Fruit fly (Drosophila melanogaster): Measurements from ENCODE around the gene Meics.

The Meics gene

DNA sequence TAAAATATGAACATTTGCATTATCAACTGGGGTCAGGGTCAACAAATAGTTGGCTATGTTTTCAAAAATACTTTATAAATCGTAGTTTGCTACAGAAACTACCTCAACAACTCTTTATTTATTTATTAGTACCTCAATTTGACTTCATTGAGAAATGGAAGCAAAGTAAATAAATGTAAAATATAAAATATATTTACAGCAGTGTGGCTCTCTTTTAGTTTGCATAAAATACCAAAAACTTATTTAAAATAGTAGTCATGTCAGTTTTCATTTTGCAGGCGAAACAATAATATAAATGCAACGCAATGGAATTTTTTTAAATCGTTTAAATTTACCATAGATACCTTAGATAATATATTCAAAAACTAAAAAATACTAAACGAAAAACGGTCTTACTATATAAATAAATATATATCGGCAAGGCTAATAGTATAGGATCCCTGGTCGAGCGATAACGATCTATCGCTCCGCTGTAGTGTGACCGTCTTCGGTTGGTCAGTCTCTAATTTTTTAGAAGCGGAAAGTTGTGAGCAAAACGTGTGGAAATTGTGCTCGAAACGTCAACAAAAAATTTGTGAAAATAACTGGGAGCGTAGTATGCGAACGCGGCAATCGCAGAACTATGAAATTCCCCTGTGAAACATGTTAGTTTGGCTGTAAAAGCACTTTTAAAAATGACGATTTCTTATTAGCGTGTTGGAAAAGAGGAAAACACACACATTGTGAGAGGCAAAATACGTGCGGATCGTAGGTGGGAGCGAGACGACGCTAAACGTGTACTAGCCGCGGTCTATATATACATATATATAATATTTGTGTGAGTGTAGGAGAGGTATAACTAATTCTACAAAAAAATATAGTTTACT is 37.4 kb upstream of the Meics start, which contains the start of the genes Nprl3 and upSET:
Gene Nprl3, minus strand, starts transcription at position 223 of the 866 bp plus-strand sequence.
Gene upSET, plus strand, starts transcription at position 470 of the 866 bp plus-strand sequence.
- TF ChIP-seq CG1529 (GFP tag; optimal IDR thresholded peaks at IDR 0.05) (no peak), row (GFP tag; IDR thresholded peaks at IDR 0.05) (peak; percentile 54), NfI (GFP tag; optimal IDR thresholded peaks at IDR 0.05) (peak; percentile 8), Scr (GFP tag; IDR thresholded peaks at IDR 0.05; ENCODE audit: partially characterized antibody) (peak; percentile 87), CG7839 (tag; optimal IDR thresholded peaks at IDR 0.05) (peak; percentile 16), CG13287 (GFP tag; IDR thresholded peaks at IDR 0.05; ENCODE audit: partially characterized antibody) (peak; percentile 88), CG9797 (GFP tag; optimal IDR thresholded peaks at IDR 0.05) (peak; percentile 98), Rx (GFP tag; IDR thresholded peaks at IDR 0.05) (no peak), Xrp1 (GFP tag; IDR thresholded peaks at IDR 0.05) (no peak; the same call in 1 of the 2 replicates), nom (GFP tag; optimal IDR thresholded peaks at IDR 0.05) (peak; percentile 40), Neu2 (GFP tag; optimal IDR thresholded peaks at IDR 0.05; ENCODE audit: borderline replicate concordance) (no peak), ftz-f1 (GFP tag; optimal IDR thresholded peaks at IDR 0.05) (no peak), sd (tag; optimal IDR thresholded peaks at IDR 0.05) (no peak), Oaz (GFP tag; IDR thresholded peaks at IDR 0.05) (no peak), CG34224 (GFP tag; IDR thresholded peaks at IDR 0.05; ENCODE audit: partially characterized antibody) (peak; percentile 81), CG3163 (GFP tag; optimal IDR thresholded peaks at IDR 0.05) (no peak), Pdp1 (GFP tag; optimal IDR thresholded peaks at IDR 0.05) (peak in 1 of 2 experiments; percentile 5), trem (tag; optimal IDR thresholded peaks at IDR 0.05) (peak; percentile 88), Dref (GFP tag; IDR thresholded peaks at IDR 0.05) (peak; percentile 68), CG30431 (GFP tag; optimal IDR thresholded peaks at IDR 0.05) (no peak), ewg (GFP tag; optimal IDR thresholded peaks at IDR 0.05) (no peak), CG12391 (tag; optimal IDR thresholded peaks at IDR 0.05) (peak; percentile 27), Gug (GFP tag; IDR thresholded peaks at IDR 0.05) (no peak), Med (GFP tag) (peak; percentile 81), nerfin-2 (GFP tag; IDR thresholded peaks at IDR 0.05; ENCODE audit: partially characterized antibody) (peak; percentile 60), B-H1 (GFP tag; IDR thresholded peaks at IDR 0.05) (no peak), crp (GFP tag; optimal IDR thresholded peaks at IDR 0.05) (peak in 1 of 2 experiments; percentile 26), Sry-δ (GFP tag; optimal IDR thresholded peaks at IDR 0.05) (peak; percentile 80), lab (GFP tag; optimal IDR thresholded peaks at IDR 0.05) (peak; percentile 45), dysf (GFP tag; IDR thresholded peaks at IDR 0.05) (no peak), CG18262 (tag; optimal IDR thresholded peaks at IDR 0.05) (peak; percentile 4), NC2β (GFP tag; optimal IDR thresholded peaks at IDR 0.05) (peak; percentile 14), CG1603 (tag; optimal IDR thresholded peaks at IDR 0.05) (peak; percentile 39), tna (GFP tag; IDR thresholded peaks at IDR 0.05; ENCODE audit: partially characterized antibody) (peak; percentile 83), CG13894 (tag; optimal IDR thresholded peaks at IDR 0.05) (peak; percentile 4), CG5180 (GFP tag; optimal IDR thresholded peaks at IDR 0.05) (no peak), bcd (GFP tag; optimal IDR thresholded peaks at IDR 0.05) (no peak), Rfx (GFP tag; IDR thresholded peaks at IDR 0.05) (peak; percentile 38; the same call in 1 of the 2 replicates), B-H2 (GFP tag; optimal IDR thresholded peaks at IDR 0.05) (no peak), MBD-R2 (GFP tag; IDR thresholded peaks at IDR 0.05) (peak; percentile 24; the same call in 1 of the 2 replicates), ap (GFP tag; IDR thresholded peaks at IDR 0.05) (no peak), CG17361 (GFP tag; IDR thresholded peaks at IDR 0.05) (peak; percentile 63; the same call in 2 of the 3 replicates), pzg (GFP tag; optimal IDR thresholded peaks at IDR 0.05) (peak; percentile 85), CG4360 (GFP tag; IDR thresholded peaks at IDR 0.05) (no peak), CG17568 (GFP tag; optimal IDR thresholded peaks at IDR 0.05) (no peak), Oli (tag; optimal IDR thresholded peaks at IDR 0.05) (no peak), mld (GFP tag; IDR thresholded peaks at IDR 0.05; ENCODE audit: partially characterized antibody) (peak; percentile 79; the same call in 2 of the 3 replicates)

All from whole organism, embryonic.